Worm (Caenorhabditis elegans) whole organism, L2 larva: ENCODE measurements around the gene dmsr-7.

Experiments
- R02D3.7 ChIP-seq: fragments of 150-350 bp; optimal IDR thresholded peaks from 2 replicates; lab custom pipeline; 2014; ENCODE audit warnings: missing biosample characterization, missing genetic modification characterization
- alr-1 ChIP-seq: fragments of 150-350 bp; optimal IDR thresholded peaks from 2 replicates; lab custom pipeline; 2014; ENCODE audit warnings: missing biosample characterization, missing genetic modification characterization
- aly-2 ChIP-seq: fragments of 150-350 bp; optimal IDR thresholded peaks from 2 replicates; lab custom pipeline; 2014; ENCODE audit warnings: missing biosample characterization, missing genetic modification characterization
- crh-2 ChIP-seq: sonication (generic microtip); optimal IDR thresholded peaks from 2 replicates; lab custom pipeline; 2017; ENCODE audit warnings: missing biosample characterization, missing genetic modification characterization
- dmd-4 ChIP-seq: sonication (generic microtip); optimal IDR thresholded peaks from 2 replicates; lab custom pipeline; 2017; ENCODE audit warnings: missing biosample characterization, missing genetic modification characterization
- lsy-2 ChIP-seq, 2 experiments: fragments of 150-350 bp in 1 of 2; sonication (generic microtip) in 1 of 2; optimal IDR thresholded peaks; 2 replicates each; lab custom pipeline; 2014 to 2017; ENCODE audit warnings: missing biosample characterization in 2 of 2, missing genetic modification characterization in 2 of 2
- nhr-11 ChIP-seq: fragments of 150-350 bp; optimal IDR thresholded peaks from 2 replicates; lab custom pipeline; 2014; ENCODE audit warnings: missing biosample characterization, missing genetic modification characterization

ce11 chrV:5425008-5425407 lies 19.9 kb downstream of the dmsr-7 start:
- TF ChIP-seq dmd-4 (no peak), crh-2 (tag; lab: Kevin White, UChicago) (peak; percentile 84), alr-1 (tag; lab: Kevin White, UChicago) (no peak), lsy-2 (tag; optimal IDR thresholded peaks at IDR 0.05; lab: Kevin White, UChicago) (no peak), aly-2 (tag; lab: Kevin White, UChicago) (no peak), nhr-11 (no peak), R02D3.7 (tag; lab: Kevin White, UChicago) (no peak)
